Fruit fly (Drosophila melanogaster): Measurements from ENCODE around the gene Set8.

The Set8 gene

dm6 chr3R:14279311-14279998 is 36.4 kb upstream of the Set8 start (continued):
- no peak for TF ChIP-seq Mrtf (GFP tag; IDR thresholded peaks at IDR 0.05)
- peak; percentile 71 for TF ChIP-seq CG18599 (GFP tag; optimal IDR thresholded peaks at IDR 0.05)
- TF ChIP-seq bbx (GFP tag; IDR thresholded peaks at IDR 0.05; ENCODE audit: partially characterized antibody): no peak
- TF ChIP-seq Lhr (GFP tag; optimal IDR thresholded peaks at IDR 0.05): no peak
- TF ChIP-seq PHDP (tag; optimal IDR thresholded peaks at IDR 0.05): peak; percentile 36
- TF ChIP-seq CG12104 (GFP tag; optimal IDR thresholded peaks at IDR 0.05): no peak
- no peak for TF ChIP-seq Deaf1 (tag; optimal IDR thresholded peaks at IDR 0.05)
- no peak for TF ChIP-seq hkb (optimal IDR thresholded peaks at IDR 0.05)
- TF ChIP-seq hkb (GFP tag; IDR thresholded peaks at IDR 0.05): peak; percentile 48
- no peak for TF ChIP-seq zen (tag; optimal IDR thresholded peaks at IDR 0.05)
- TF ChIP-seq CG8924 (tag; optimal IDR thresholded peaks at IDR 0.05): peak; percentile 27
- no peak for TF ChIP-seq Eip74EF (GFP tag; optimal IDR thresholded peaks at IDR 0.05)
- TF ChIP-seq ase (GFP tag; IDR thresholded peaks at IDR 0.05): no peak
- no peak for TF ChIP-seq CG13287 (GFP tag; IDR thresholded peaks at IDR 0.05; ENCODE audit: partially characterized antibody)
- TF ChIP-seq dpn (GFP tag; optimal IDR thresholded peaks at IDR 0.05): no peak
- no peak for TF ChIP-seq tup (GFP tag; optimal IDR thresholded peaks at IDR 0.05)
- no peak for TF ChIP-seq NC2β (GFP tag; optimal IDR thresholded peaks at IDR 0.05)
- no peak for TF ChIP-seq h (optimal IDR thresholded peaks at IDR 0.05)
- no peak for TF ChIP-seq prd (optimal IDR thresholded peaks at IDR 0.05)
- TF ChIP-seq prd (GFP tag; IDR thresholded peaks at IDR 0.05): no peak; the same call in 2 of the 3 replicates
- no peak for TF ChIP-seq Sry-β (GFP tag; optimal IDR thresholded peaks at IDR 0.05)
- no peak for TF ChIP-seq CHES-1-like (GFP tag; optimal IDR thresholded peaks at IDR 0.05)
- no peak for TF ChIP-seq Scr (GFP tag; IDR thresholded peaks at IDR 0.05; ENCODE audit: partially characterized antibody)
- TF ChIP-seq CG31388 (GFP tag; optimal IDR thresholded peaks at IDR 0.05): no peak
- no peak for TF ChIP-seq wor (GFP tag; IDR thresholded peaks at IDR 0.05)
- TF ChIP-seq tio (GFP tag; optimal IDR thresholded peaks at IDR 0.05): no peak
- TF ChIP-seq E2f1 (GFP tag; IDR thresholded peaks at IDR 0.05): no peak
- TF ChIP-seq ci (GFP tag; IDR thresholded peaks at IDR 0.05): peak; percentile 33; the same call in 1 of the 3 replicates
- TF ChIP-seq Trl (optimal IDR thresholded peaks at IDR 0.05): no peak
- TF ChIP-seq Trl (GFP tag; optimal IDR thresholded peaks at IDR 0.05): no peak
- TF ChIP-seq Hey (tag; optimal IDR thresholded peaks at IDR 0.05): no peak
- TF ChIP-seq Abd-B (GFP tag; optimal IDR thresholded peaks at IDR 0.05): peak; percentile 10
- TF ChIP-seq pum (GFP tag; optimal IDR thresholded peaks at IDR 0.05): no peak
- TF ChIP-seq Dip3 (GFP tag; optimal IDR thresholded peaks at IDR 0.05): no peak
- TF ChIP-seq CG4424 (GFP tag; optimal IDR thresholded peaks at IDR 0.05): peak; percentile 13
- TF ChIP-seq CG32772 (GFP tag; IDR thresholded peaks at IDR 0.05): no peak
- TF ChIP-seq Myb (GFP tag; optimal IDR thresholded peaks at IDR 0.05): no peak
- no peak for TF ChIP-seq CG10959 (GFP tag; IDR thresholded peaks at IDR 0.05)
- TF ChIP-seq CG15696 (tag; optimal IDR thresholded peaks at IDR 0.05): no peak
- TF ChIP-seq Dfd (GFP tag; optimal IDR thresholded peaks at IDR 0.05): peak in 1 of 2 experiments; percentile 39
- no peak for TF ChIP-seq ind (GFP tag; optimal IDR thresholded peaks at IDR 0.05)

- TF ChIP-seq CG7786 (GFP tag; optimal IDR thresholded peaks at IDR 0.05): no peak
- TF ChIP-seq sens (GFP tag): peak; percentile 33
- peak; percentile 50 for TF ChIP-seq Drgx (GFP tag; IDR thresholded peaks at IDR 0.05)
- no peak for TF ChIP-seq CG10209 (GFP tag; optimal IDR thresholded peaks at IDR 0.05)
- TF ChIP-seq her (GFP tag; optimal IDR thresholded peaks at IDR 0.05): no peak
- TF ChIP-seq bsh (GFP tag; optimal IDR thresholded peaks at IDR 0.05): no peak
Measured at dm6 chr3R:14280324-14280723, 35.5 kb upstream of the Set8 start.

Data from whole organism, embryonic.